Worm (Caenorhabditis elegans): ENCODE results near the gene Y69E1A.5.

- TF ChIP-seq nhr-11 (tag; optimal IDR thresholded peaks at IDR 0.05) = no peak
- no peak for TF ChIP-seq unc-62 (GFP tag; optimal IDR thresholded peaks at IDR 0.05)
- peak; percentile 46 for TF ChIP-seq snpc-4 (tag; optimal IDR thresholded peaks at IDR 0.05)
- TF ChIP-seq elt-1 (tag; optimal IDR thresholded peaks at IDR 0.05) = no peak
- no peak for TF ChIP-seq nhr-77 (tag; optimal IDR thresholded peaks at IDR 0.05)
- TF ChIP-seq mdl-1 (tag; optimal IDR thresholded peaks at IDR 0.05) = peak in 1 of 2 experiments; percentile 86
- peak; percentile 39 to 93 for TF ChIP-seq lsy-2 (tag; optimal IDR thresholded peaks at IDR 0.05)
- TF ChIP-seq F13H6.1 (tag; optimal IDR thresholded peaks at IDR 0.05) = peak; percentile 93
- no peak for TF ChIP-seq lin-39 (tag; optimal IDR thresholded peaks at IDR 0.05)
Observed at ce11 chrIV:10935336-10935735, 22.1 kb downstream of the Y69E1A.5 start.

Measured in whole organism, L2 larva.